Worm (Caenorhabditis elegans): Measurements from ENCODE around the gene cpr-5.

Gene cpr-5

ce11 chrV:1176277-1176839 is 42.5 kb upstream of the cpr-5 start, which contains the start of gene T21H3.1 (continued):
- TF ChIP-seq F26F4.8 (GFP tag; conservative IDR thresholded peaks at IDR 0.05) (no peak), sdz-12 (GFP tag; optimal IDR thresholded peaks at IDR 0.05) (no peak), daf-12 (tag; optimal IDR thresholded peaks at IDR 0.05) (no peak), daf-16 (GFP tag; optimal IDR thresholded peaks at IDR 0.05) (no peak), daf-16 (tag; optimal IDR thresholded peaks at IDR 0.05) (peak; percentile 48), unc-130 (GFP tag; optimal IDR thresholded peaks at IDR 0.05) (no peak), dmd-8 (GFP tag; IDR thresholded peaks at IDR 0.05) (no peak), hlh-11 (tag; optimal IDR thresholded peaks at IDR 0.05) (peak; percentile 49), nhr-76 (tag; optimal IDR thresholded peaks at IDR 0.05) (no peak), T26A8.4 (GFP tag; IDR thresholded peaks at IDR 0.05) (no peak), hlh-30 (tag; optimal IDR thresholded peaks at IDR 0.05; ENCODE audit: insufficient read depth) (peak; percentile 54), mdt-29 (GFP tag; IDR thresholded peaks at IDR 0.05) (no peak), egl-43 (GFP tag; IDR thresholded peaks at IDR 0.05) (no peak), spr-3 (GFP tag; optimal IDR thresholded peaks at IDR 0.05) (no peak), lin-1 (GFP tag; IDR thresholded peaks at IDR 0.05) (peak; percentile 63; the same call in 1 of the 2 replicates), F10B5.3 (tag; optimal IDR thresholded peaks at IDR 0.05) (no peak), nhr-28 (tag; optimal IDR thresholded peaks at IDR 0.05) (peak; percentile 91), nhr-102 (tag; optimal IDR thresholded peaks at IDR 0.05) (no peak), daf-8 (GFP tag; IDR thresholded peaks at IDR 0.05) (no peak), dve-1 (tag; optimal IDR thresholded peaks at IDR 0.05; ENCODE audit: insufficient read depth) (peak; percentile 88), dmd-6 (GFP tag; IDR thresholded peaks at IDR 0.05) (peak; percentile 72), nhr-42 (GFP tag; IDR thresholded peaks at IDR 0.05) (0 out of 2 replicates have a peak, but pooled peaks have one; percentile 34), lsy-2 (tag; optimal IDR thresholded peaks at IDR 0.05) (peak in 1 of 2 experiments; percentile 36), aha-1 (tag) (peak; percentile 6)

- no peak for TF ChIP-seq lim-7 (GFP tag; IDR thresholded peaks at IDR 0.05)
- TF ChIP-seq hlh-11 (tag; optimal IDR thresholded peaks at IDR 0.05), result no peak
- TF ChIP-seq madf-5 (GFP tag; IDR thresholded peaks at IDR 0.05), result no peak
- no peak for TF ChIP-seq F10B5.3 (tag; optimal IDR thresholded peaks at IDR 0.05)
- TF ChIP-seq nhr-42 (GFP tag; IDR thresholded peaks at IDR 0.05), result no peak
- no peak for TF ChIP-seq ceh-28 (tag; optimal IDR thresholded peaks at IDR 0.05)
- no peak for TF ChIP-seq egl-27 (tag; optimal IDR thresholded peaks at IDR 0.05)
- no peak for TF ChIP-seq dmd-8 (GFP tag; IDR thresholded peaks at IDR 0.05)
- TF ChIP-seq zag-1 (tag; optimal IDR thresholded peaks at IDR 0.05), result no peak
- TF ChIP-seq dmd-9 (GFP tag; IDR thresholded peaks at IDR 0.05), result no peak
- no peak for TF ChIP-seq zip-11 (GFP tag; IDR thresholded peaks at IDR 0.05)
- no peak for TF ChIP-seq zip-2 (tag; optimal IDR thresholded peaks at IDR 0.05)
- no peak for TF ChIP-seq unc-130 (GFP tag; optimal IDR thresholded peaks at IDR 0.05)
- TF ChIP-seq mxl-3 (GFP tag; optimal IDR thresholded peaks at IDR 0.05), result no peak
- no peak for TF ChIP-seq skn-1 (tag; optimal IDR thresholded peaks at IDR 0.05)
- no peak for TF ChIP-seq tra-1 (GFP tag; IDR thresholded peaks at IDR 0.05)
- TF ChIP-seq aha-1 (tag), result no peak
- no peak for TF ChIP-seq fos-1 (tag; optimal IDR thresholded peaks at IDR 0.05)
These were observed 36.8 kb upstream of the cpr-5 start for ce11 chrV:1170591-1170990.

ce11 chrV:1165090-1165761 is 31.4 kb upstream of the cpr-5 start, which contains the start of gene ptr-16:
Gene ptr-16, plus strand, starts transcription at chrV:1165711.
- TF ChIP-seq F44E2.7 (GFP tag; IDR thresholded peaks at IDR 0.05), result 0 out of 2 replicates have a peak, but pooled peaks have one; percentile 7
- TF ChIP-seq aha-1 (tag), result peak; percentile 58
- no peak for TF ChIP-seq ZK337.2 (GFP tag; IDR thresholded peaks at IDR 0.05)
- TF ChIP-seq egl-43 (GFP tag; IDR thresholded peaks at IDR 0.05), result 0 out of 2 replicates have a peak, but pooled peaks have one; percentile 10
- TF ChIP-seq snpc-4 (tag; optimal IDR thresholded peaks at IDR 0.05), result no peak
